Worm (Caenorhabditis elegans): Measurements from ENCODE around the gene ulp-4.

The ulp-4 gene

ce11 chrII:8138015-8138546 lies 8.3 kb downstream of the ulp-4 start, which contains the start of gene cdc-48.2:
Gene cdc-48.2 (plus strand): TSS chrII:8138496.
- TF ChIP-seq nhr-76 (tag; optimal IDR thresholded peaks at IDR 0.05) (no peak), ceh-83 (GFP tag; optimal IDR thresholded peaks at IDR 0.05) (peak; percentile 2)

DNA sequence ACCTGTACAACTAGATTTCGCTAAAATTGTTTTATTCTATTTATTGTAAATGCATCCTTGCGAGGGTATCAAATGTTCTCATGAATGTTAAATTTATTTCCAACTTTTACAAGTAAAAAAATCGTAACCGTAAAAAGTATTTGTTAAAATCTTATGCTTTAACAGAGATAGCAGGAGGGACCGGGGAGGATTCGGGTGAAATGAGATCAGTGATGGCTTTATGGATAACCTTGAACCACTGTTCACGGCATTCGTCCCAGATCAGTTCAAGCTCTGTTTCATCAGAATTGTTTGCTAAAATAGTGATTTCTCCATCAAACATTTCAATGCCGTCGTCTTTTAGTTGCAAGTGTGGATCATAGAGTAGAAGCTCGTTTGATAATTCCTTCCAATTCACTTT lies 11.4 kb downstream of the ulp-4 start:
- no peak for TF ChIP-seq pha-4 (tag; optimal IDR thresholded peaks at IDR 0.05)
- no peak for TF ChIP-seq ceh-83 (GFP tag; optimal IDR thresholded peaks at IDR 0.05)

- TF ChIP-seq tbx-8 (GFP tag; optimal IDR thresholded peaks at IDR 0.05) (no peak), flh-1 (GFP tag; optimal IDR thresholded peaks at IDR 0.05) (no peak), ham-2 (GFP tag; optimal IDR thresholded peaks at IDR 0.05) (no peak), snpc-4 (tag; optimal IDR thresholded peaks at IDR 0.05) (no peak), nhr-28 (tag; optimal IDR thresholded peaks at IDR 0.05) (no peak), mls-2 (tag; optimal IDR thresholded peaks at IDR 0.05) (no peak), elt-3 (tag; optimal IDR thresholded peaks at IDR 0.05) (no peak), ceh-83 (GFP tag; optimal IDR thresholded peaks at IDR 0.05) (no peak), hlh-1 (tag; optimal IDR thresholded peaks at IDR 0.05) (peak; percentile 40), ceh-39 (tag; optimal IDR thresholded peaks at IDR 0.05) (no peak), bed-3 (GFP tag; optimal IDR thresholded peaks at IDR 0.05) (no peak), unc-62 (GFP tag; optimal IDR thresholded peaks at IDR 0.05) (no peak), sptf-1 (tag; optimal IDR thresholded peaks at IDR 0.05) (no peak), lin-13 (tag; optimal IDR thresholded peaks at IDR 0.05) (no peak), cnd-1 (tag; optimal IDR thresholded peaks at IDR 0.05) (no peak), nhr-237 (tag; optimal IDR thresholded peaks at IDR 0.05) (peak; percentile 57), ztf-11 (tag; optimal IDR thresholded peaks at IDR 0.05) (no peak), ceh-43 (GFP tag; optimal IDR thresholded peaks at IDR 0.05) (no peak), unc-120 (tag; optimal IDR thresholded peaks at IDR 0.05; ENCODE audit: poor library complexity, severe bottlenecking) (no peak), nhr-76 (tag; optimal IDR thresholded peaks at IDR 0.05) (no peak), sem-2 (GFP tag; optimal IDR thresholded peaks at IDR 0.05) (no peak), lsy-2 (tag; optimal IDR thresholded peaks at IDR 0.05) (peak; percentile 94), ces-1 (GFP tag; optimal IDR thresholded peaks at IDR 0.05) (no peak)
These were observed 13.6 kb downstream of the ulp-4 start, which contains the start of the genes ints-11 and rpl-10 for ce11 chrII:8143278-8143931. Gene ints-11 (minus strand): TSS chrII:8143478. Gene rpl-10 (plus strand): TSS chrII:8143881.

DNA sequence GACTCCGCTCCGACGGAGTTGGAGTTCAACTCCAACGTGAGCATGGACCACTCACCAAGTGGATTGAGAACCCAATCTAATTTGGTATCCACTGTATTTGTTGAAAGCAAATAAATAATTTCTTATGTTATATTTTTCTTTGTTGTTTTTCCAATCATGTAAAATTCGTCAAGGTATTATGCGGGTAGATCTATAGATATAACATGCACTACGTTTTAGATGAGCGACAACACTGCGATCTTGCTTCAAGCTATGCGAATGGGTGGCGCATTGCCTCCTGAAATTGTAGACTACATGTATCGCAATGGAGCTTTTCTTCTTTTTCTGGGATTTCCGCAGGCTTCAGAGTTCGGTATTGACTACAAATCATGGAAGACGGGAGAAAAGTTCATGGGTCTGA lies 14.8 kb downstream of the ulp-4 start, which contains the start of gene F10B5.2:
Gene F10B5.2 (plus strand): TSS at position 220 of the 400 bp plus-strand sequence.
- TF ChIP-seq nhr-2 (tag; optimal IDR thresholded peaks at IDR 0.05) (no peak), ceh-39 (tag; optimal IDR thresholded peaks at IDR 0.05) (no peak), drap-1 (GFP tag; optimal IDR thresholded peaks at IDR 0.05) (no peak), nhr-28 (tag; optimal IDR thresholded peaks at IDR 0.05) (no peak), mls-2 (tag; optimal IDR thresholded peaks at IDR 0.05) (no peak), ceh-83 (GFP tag; optimal IDR thresholded peaks at IDR 0.05) (no peak), ceh-43 (GFP tag; optimal IDR thresholded peaks at IDR 0.05) (no peak), lin-32 (GFP tag; optimal IDR thresholded peaks at IDR 0.05) (no peak), nhr-12 (tag; optimal IDR thresholded peaks at IDR 0.05) (no peak), tbx-8 (GFP tag; optimal IDR thresholded peaks at IDR 0.05) (no peak), zip-8 (tag; optimal IDR thresholded peaks at IDR 0.05) (no peak), nhr-76 (tag; optimal IDR thresholded peaks at IDR 0.05) (no peak), snpc-4 (tag; optimal IDR thresholded peaks at IDR 0.05) (no peak), bed-3 (GFP tag; optimal IDR thresholded peaks at IDR 0.05) (no peak), unc-62 (GFP tag; optimal IDR thresholded peaks at IDR 0.05) (no peak), blmp-1 (tag; optimal IDR thresholded peaks at IDR 0.05) (no peak), unc-39 (tag; optimal IDR thresholded peaks at IDR 0.05) (no peak), lsy-2 (tag; optimal IDR thresholded peaks at IDR 0.05) (no peak)

- TF ChIP-seq ztf-11 (tag; optimal IDR thresholded peaks at IDR 0.05) (no peak), nhr-76 (tag; optimal IDR thresholded peaks at IDR 0.05) (no peak), nhr-12 (tag; optimal IDR thresholded peaks at IDR 0.05) (no peak), lsy-2 (tag; optimal IDR thresholded peaks at IDR 0.05) (no peak), flh-1 (GFP tag; optimal IDR thresholded peaks at IDR 0.05) (no peak), tbx-8 (GFP tag; optimal IDR thresholded peaks at IDR 0.05) (no peak), unc-62 (GFP tag; optimal IDR thresholded peaks at IDR 0.05) (no peak)
These were observed 20.2 kb downstream of the ulp-4 start, which contains the start of gene F10B5.3 for ce11 chrII:8149930-8150329. Gene F10B5.3 (minus strand): TSS chrII:8150030.

Data from whole organism, mixed stage, embryonic.